Fruit fly (Drosophila melanogaster): ENCODE results near the gene CG14204.

The CG14204 gene

dm6 chrX:19565714-19566316 lies 17.6 kb upstream of the CG14204 start, which contains the start of the genes Grip84 and car (continued):
- no peak for TF ChIP-seq CG3163 (GFP tag; optimal IDR thresholded peaks at IDR 0.05)
- TF ChIP-seq CG13296 (GFP tag; optimal IDR thresholded peaks at IDR 0.05) = no peak
- no peak for TF ChIP-seq dmrt99B (tag; optimal IDR thresholded peaks at IDR 0.05)
- TF ChIP-seq CG2889 (GFP tag; IDR thresholded peaks at IDR 0.05) = 0 out of 3 replicates have a peak, but pooled peaks have one; percentile 36
- TF ChIP-seq chm (GFP tag; IDR thresholded peaks at IDR 0.05) = no peak
- TF ChIP-seq otp (GFP tag; IDR thresholded peaks at IDR 0.05) = no peak
- TF ChIP-seq chif (GFP tag; optimal IDR thresholded peaks at IDR 0.05) = peak; percentile 38 to 48
- TF ChIP-seq zen2 (GFP tag; IDR thresholded peaks at IDR 0.05; ENCODE audit: partially characterized antibody) = no peak
- no peak for TF ChIP-seq dimm (GFP tag; IDR thresholded peaks at IDR 0.05)
- TF ChIP-seq tna (GFP tag; IDR thresholded peaks at IDR 0.05; ENCODE audit: partially characterized antibody) = no peak
- peak; percentile 28; the same call in 1 of the 2 replicates for TF ChIP-seq seq (GFP tag; IDR thresholded peaks at IDR 0.05)
- TF ChIP-seq CG5953 (GFP tag; IDR thresholded peaks at IDR 0.05) = no peak
- TF ChIP-seq MTF-1 (GFP tag; optimal IDR thresholded peaks at IDR 0.05; ENCODE audit: borderline replicate concordance) = no peak
- TF ChIP-seq corto (GFP tag; optimal IDR thresholded peaks at IDR 0.05) = no peak
- no peak for TF ChIP-seq CG12769 (tag; optimal IDR thresholded peaks at IDR 0.05)
- TF ChIP-seq row (GFP tag; IDR thresholded peaks at IDR 0.05) = peak; percentile 89
- TF ChIP-seq CG10959 (GFP tag; IDR thresholded peaks at IDR 0.05) = peak; percentile 27; the same call in 1 of the 2 replicates
- peak; percentile 31 for TF ChIP-seq CG12236 (GFP tag; optimal IDR thresholded peaks at IDR 0.05)
- TF ChIP-seq CG2712 (tag; optimal IDR thresholded peaks at IDR 0.05) = peak; percentile 76
- no peak for TF ChIP-seq CG7556 (GFP tag; optimal IDR thresholded peaks at IDR 0.05)
- peak; percentile 7 for TF ChIP-seq org-1 (GFP tag; optimal IDR thresholded peaks at IDR 0.05)
- no peak for TF ChIP-seq repo (GFP tag; optimal IDR thresholded peaks at IDR 0.05)
- peak; percentile 59 for TF ChIP-seq Lhr (GFP tag; optimal IDR thresholded peaks at IDR 0.05)
- TF ChIP-seq sr (GFP tag; IDR thresholded peaks at IDR 0.05) = peak; percentile 97
- no peak for TF ChIP-seq CG13894 (tag; optimal IDR thresholded peaks at IDR 0.05)
- TF ChIP-seq Xbp1 (GFP tag; optimal IDR thresholded peaks at IDR 0.05) = peak; percentile 72
- 0 out of 2 replicates have a peak, but pooled peaks have one; percentile 7 for TF ChIP-seq Bgb (GFP tag; IDR thresholded peaks at IDR 0.05; ENCODE audit: partially characterized antibody)
- TF ChIP-seq mirr (GFP tag; optimal IDR thresholded peaks at IDR 0.05) = no peak
- peak; percentile 32; the same call in 1 of the 2 replicates for TF ChIP-seq CG32767 (GFP tag; IDR thresholded peaks at IDR 0.05)
- TF ChIP-seq crp (GFP tag; optimal IDR thresholded peaks at IDR 0.05) = peak; percentile 37 to 90
- TF ChIP-seq Jarid2 (GFP tag; optimal IDR thresholded peaks at IDR 0.05) = no peak
- TF ChIP-seq Fer2 (tag; optimal IDR thresholded peaks at IDR 0.05) = peak; percentile 25
- no peak for TF ChIP-seq odd (GFP tag; optimal IDR thresholded peaks at IDR 0.05)
- peak; percentile 56 for TF ChIP-seq MESR4 (GFP tag; optimal IDR thresholded peaks at IDR 0.05)
- 0 out of 3 replicates have a peak, but pooled peaks have one; percentile 51 for TF ChIP-seq CG11560 (tag; IDR thresholded peaks at IDR 0.05)
- TF ChIP-seq Hand (GFP tag; optimal IDR thresholded peaks at IDR 0.05) = no peak
- no peak for TF ChIP-seq tx (GFP tag; optimal IDR thresholded peaks at IDR 0.05)
- TF ChIP-seq kah (GFP tag; optimal IDR thresholded peaks at IDR 0.05) = no peak
- TF ChIP-seq CG10321 (GFP tag; IDR thresholded peaks at IDR 0.05) = 0 out of 2 replicates have a peak, but pooled peaks have one; percentile 17
- peak; percentile 96 for TF ChIP-seq ssp (GFP tag; IDR thresholded peaks at IDR 0.05)
- TF ChIP-seq CkIIα-i1 (GFP tag; IDR thresholded peaks at IDR 0.05) = no peak
- TF ChIP-seq CG18764 (GFP tag; optimal IDR thresholded peaks at IDR 0.05) = peak; percentile 29
- no peak for TF ChIP-seq CG15601 (tag; optimal IDR thresholded peaks at IDR 0.05)
- TF ChIP-seq CG1602 (GFP tag; optimal IDR thresholded peaks at IDR 0.05) = peak; percentile 72
- TF ChIP-seq CG9876 (GFP tag; optimal IDR thresholded peaks at IDR 0.05) = no peak
- peak; percentile 23; the same call in 1 of the 2 replicates for TF ChIP-seq H2.0 (GFP tag; IDR thresholded peaks at IDR 0.05)
- no peak for TF ChIP-seq schlank (tag; optimal IDR thresholded peaks at IDR 0.05)
- TF ChIP-seq Blimp-1 (GFP tag; optimal IDR thresholded peaks at IDR 0.05) = no peak
- no peak for TF ChIP-seq br (optimal IDR thresholded peaks at IDR 0.05)
- no peak for TF ChIP-seq knrl (GFP tag; IDR thresholded peaks at IDR 0.05; ENCODE audit: partially characterized antibody)
